Fruit fly (Drosophila melanogaster) whole organism, pupa: Measurements from ENCODE around the gene CG7164.

ENCODE experiments used
- CG10348 ChIP-seq: fragments of 200-800 bp; sonication (Bioruptor generic); IDR thresholded peaks from 2 replicates; pipeline ENCODE4 v1.3.6; 2022; ENCODE audit warnings: missing biosample characterization, missing genetic modification characterization
- CG12605 ChIP-seq: fragments of 200-800 bp; sonication (Bioruptor generic); IDR thresholded peaks from 2 replicates; pipeline ENCODE4 v1.3.6; 2022; ENCODE audit warnings: missing biosample characterization, missing genetic modification characterization
- CG13204 ChIP-seq: fragments of 200-800 bp; sonication (Bioruptor generic); optimal IDR thresholded peaks from 2 replicates; lab custom pipeline; 2018; ENCODE audit warnings: missing biosample characterization, mild to moderate bottlenecking, missing genetic modification characterization, moderate library complexity
- CG14655 ChIP-seq: fragments of 200-800 bp; sonication (Bioruptor generic); optimal IDR thresholded peaks from 3 replicates; lab custom pipeline; 2017; ENCODE audit warnings: mild to moderate bottlenecking, missing biosample characterization, missing genetic modification reagents, missing genetic modification characterization
- CG15710 ChIP-seq: fragments of 200-800 bp; sonication (Bioruptor generic); optimal IDR thresholded peaks from 2 replicates; lab custom pipeline; 2018; ENCODE audit warnings: missing biosample characterization, mild to moderate bottlenecking, missing genetic modification characterization, moderate library complexity
- CG17806 ChIP-seq: fragments of 200-800 bp; sonication (Bioruptor generic); optimal IDR thresholded peaks from 2 replicates; lab custom pipeline; 2018; ENCODE audit warnings: missing biosample characterization, mild to moderate bottlenecking, missing genetic modification characterization, moderate library complexity
- CG32121 ChIP-seq: fragments of 200-800 bp; sonication (Bioruptor generic); IDR thresholded peaks from 2 replicates; pipeline ENCODE4 v1.3.6; 2022; ENCODE audit warnings: missing biosample characterization, missing genetic modification characterization
- CG34367 ChIP-seq: fragments of 200-800 bp; sonication (Bioruptor generic); optimal IDR thresholded peaks from 2 replicates; lab custom pipeline; 2018; ENCODE audit warnings: missing biosample characterization, mild to moderate bottlenecking, missing genetic modification characterization
- CG4496 ChIP-seq: fragments of 200-800 bp; sonication (Bioruptor generic); IDR thresholded peaks from 3 replicates; pipeline ENCODE4 v1.3.6; 2022; ENCODE audit warnings: missing biosample characterization, missing genetic modification characterization
- CG8159 ChIP-seq: fragments of 200-800 bp; sonication (Bioruptor generic); optimal IDR thresholded peaks from 3 replicates; lab custom pipeline; 2018; ENCODE audit warnings: missing biosample characterization, mild to moderate bottlenecking, missing genetic modification characterization, moderate library complexity
- CG8301 ChIP-seq: fragments of 200-800 bp; sonication (Bioruptor generic); optimal IDR thresholded peaks from 2 replicates; lab custom pipeline; 2018; ENCODE audit warnings: missing biosample characterization, mild to moderate bottlenecking, missing genetic modification characterization
- CG9948 ChIP-seq: fragments of 200-800 bp; sonication (Bioruptor generic); optimal IDR thresholded peaks from 2 replicates; lab custom pipeline; 2018; ENCODE audit warnings: missing biosample characterization, mild to moderate bottlenecking, missing genetic modification characterization, moderate library complexity
- D1 ChIP-seq: fragments of 200-800 bp; sonication (Bioruptor generic); optimal IDR thresholded peaks from 2 replicates; lab custom pipeline; 2018; ENCODE audit warnings: missing biosample characterization, mild to moderate bottlenecking, missing genetic modification characterization, moderate library complexity
- EcR ChIP-seq: fragments of 200-800 bp; sonication (Bioruptor generic); optimal IDR thresholded peaks from 3 replicates; lab custom pipeline; 2019; ENCODE audit warnings: missing biosample characterization, missing genetic modification characterization, mild to moderate bottlenecking, moderate library complexity, missing genetic modification reagents
- Ets98B ChIP-seq: fragments of 200-800 bp; sonication (Bioruptor generic); IDR thresholded peaks from 2 replicates; pipeline ENCODE4 v1.3.6; 2022; ENCODE audit warnings: missing biosample characterization, missing genetic modification characterization
- Pif1A ChIP-seq: fragments of 200-800 bp; sonication (Bioruptor generic); optimal IDR thresholded peaks from 3 replicates; lab custom pipeline; 2016; ENCODE audit warnings: missing biosample characterization, missing genetic modification characterization
- Pif1B ChIP-seq: fragments of 200-800 bp; sonication (Bioruptor generic); optimal IDR thresholded peaks from 3 replicates; lab custom pipeline; 2016; ENCODE audit warnings: missing biosample characterization, missing genetic modification characterization
- Snoo ChIP-seq: fragments of 200-800 bp; sonication (Bioruptor generic); optimal IDR thresholded peaks from 3 replicates; lab custom pipeline; 2017; ENCODE audit warnings: missing biosample characterization, mild to moderate bottlenecking, missing genetic modification characterization, inconsistent platforms
- fd96Ca ChIP-seq: fragments of 200-800 bp; sonication (Bioruptor generic); IDR thresholded peaks from 3 replicates; pipeline ENCODE4 v1.3.6; 2022; ENCODE audit warnings: missing biosample characterization, missing genetic modification characterization
- gl ChIP-seq: fragments of 200-800 bp; sonication (Bioruptor generic); optimal IDR thresholded peaks from 2 replicates; lab custom pipeline; 2018; ENCODE audit warnings: missing biosample characterization, mild to moderate bottlenecking, missing genetic modification characterization
- rn ChIP-seq: fragments of 200-800 bp; sonication (Bioruptor generic); IDR thresholded peaks from 2 replicates; pipeline ENCODE4 v1.3.6; 2022; ENCODE audit warnings: missing biosample characterization, missing genetic modification characterization

CG7164 gene

dm6 chr2L:7810519-7810918, 29.3 kb downstream of the CG7164 start, which contains the start of gene Cdc14:
Gene Cdc14, minus strand, starts transcription at chr2L:7810703.
- TF ChIP-seq CG34367 = no peak
- TF ChIP-seq CG12605 (GFP tag; lab: Robert Waterston, UW) = no peak
- no peak for TF ChIP-seq CG9948
- no peak for TF ChIP-seq CG13204 (GFP tag; lab: Kevin White, UChicago)
- TF ChIP-seq D1 = no peak
- TF ChIP-seq CG8159 (tag; lab: Kevin White, UChicago) = no peak
- peak; percentile 18; the same call in 1 of the 2 replicates for TF ChIP-seq Ets98B
- TF ChIP-seq CG15710 (tag; lab: Kevin White, UChicago) = no peak
- no peak for TF ChIP-seq Pif1A
- peak; percentile 17 for TF ChIP-seq EcR (GFP tag; lab: Kevin White, UChicago)
- no peak for TF ChIP-seq CG14655
- no peak for TF ChIP-seq Snoo (tag; lab: Kevin White, UChicago)
- TF ChIP-seq CG8301 (tag; lab: Kevin White, UChicago) = no peak
- TF ChIP-seq CG10348 (GFP tag; lab: Robert Waterston, UW) = no peak
- no peak for TF ChIP-seq CG17806
- peak; percentile 16 for TF ChIP-seq Pif1B (GFP tag; lab: Kevin White, UChicago)

dm6 chr2L:7811249-7812002, 30.2 kb downstream of the CG7164 start, which contains the start of gene LanB1:
Gene LanB1, plus strand, starts transcription at chr2L:7811438.
- TF ChIP-seq CG12605 (GFP tag; lab: Robert Waterston, UW) (peak; percentile 48; the same call in 1 of the 2 replicates), CG32121 (GFP tag; lab: Robert Waterston, UW) (peak; percentile 28; the same call in 1 of the 2 replicates), CG14655 (no peak), CG10348 (GFP tag; lab: Robert Waterston, UW) (no peak), CG13204 (GFP tag; lab: Kevin White, UChicago) (peak; percentile 3), CG8301 (tag; lab: Kevin White, UChicago) (peak; percentile 7), CG17806 (no peak), CG4496 (GFP tag; lab: Robert Waterston, UW) (peak; percentile 28; the same call in 1 of the 3 replicates), Pif1A (no peak), gl (tag; lab: Kevin White, UChicago) (no peak), Pif1B (GFP tag; lab: Kevin White, UChicago) (no peak), fd96Ca (GFP tag; lab: Robert Waterston, UW) (no peak; the same call in 2 of the 3 replicates), CG9948 (no peak), EcR (GFP tag; lab: Kevin White, UChicago) (peak; percentile 0), rn (GFP tag; lab: Robert Waterston, UW) (no peak), D1 (no peak), CG34367 (no peak), CG15710 (tag; lab: Kevin White, UChicago) (no peak), Ets98B (no peak; the same call in 1 of the 2 replicates)

dm6 chr2L:7812555-7813339, 31.5 kb downstream of the CG7164 start:
- TF ChIP-seq CG8301 (tag; lab: Kevin White, UChicago) (peak; percentile 3), CG14655 (peak; percentile 7), fd96Ca (GFP tag; lab: Robert Waterston, UW) (no peak)

- TF ChIP-seq CG4496 (GFP tag; lab: Robert Waterston, UW) (no peak), fd96Ca (GFP tag; lab: Robert Waterston, UW) (0 out of 3 replicates have a peak, but pooled peaks have one; percentile 14), CG12605 (GFP tag; lab: Robert Waterston, UW) (no peak), gl (tag; lab: Kevin White, UChicago) (no peak), CG17806 (no peak), CG8301 (tag; lab: Kevin White, UChicago) (no peak), Ets98B (no peak; the same call in 1 of the 2 replicates), CG15710 (tag; lab: Kevin White, UChicago) (no peak), rn (GFP tag; lab: Robert Waterston, UW) (no peak), CG32121 (GFP tag; lab: Robert Waterston, UW) (0 out of 2 replicates have a peak, but pooled peaks have one; percentile 11), EcR (GFP tag; lab: Kevin White, UChicago) (peak; percentile 47), Pif1A (no peak), D1 (no peak), CG13204 (GFP tag; lab: Kevin White, UChicago) (no peak), CG10348 (GFP tag; lab: Robert Waterston, UW) (no peak), CG9948 (no peak), Snoo (tag; lab: Kevin White, UChicago) (no peak), CG14655 (no peak), CG8159 (tag; lab: Kevin White, UChicago) (no peak), Pif1B (GFP tag; lab: Kevin White, UChicago) (no peak), CG34367 (no peak)
- TF ChIP-seq, all 21 proteins: peak for 3
These were observed 32.1 kb downstream of the CG7164 start for dm6 chr2L:7813357-7813756.

- no peak for TF ChIP-seq CG32121 (GFP tag; lab: Robert Waterston, UW)
- no peak for TF ChIP-seq CG12605 (GFP tag; lab: Robert Waterston, UW)
- no peak for TF ChIP-seq gl (tag; lab: Kevin White, UChicago)
- TF ChIP-seq Ets98B = no peak
- TF ChIP-seq CG8301 (tag; lab: Kevin White, UChicago) = no peak
- no peak for TF ChIP-seq CG34367
- no peak for TF ChIP-seq CG9948
- TF ChIP-seq CG10348 (GFP tag; lab: Robert Waterston, UW) = no peak
- no peak for TF ChIP-seq EcR (GFP tag; lab: Kevin White, UChicago)
- TF ChIP-seq CG14655 = no peak
- no peak for TF ChIP-seq fd96Ca (GFP tag; lab: Robert Waterston, UW)
- TF ChIP-seq Snoo (tag; lab: Kevin White, UChicago) = no peak
- TF ChIP-seq D1 = no peak
- no peak for TF ChIP-seq CG13204 (GFP tag; lab: Kevin White, UChicago)
- TF ChIP-seq rn (GFP tag; lab: Robert Waterston, UW) = no peak
- TF ChIP-seq, all 21 proteins: peak for 0
These were observed 39.1 kb downstream of the CG7164 start for dm6 chr2L:7820408-7820807.
